Worm (Caenorhabditis elegans) whole organism, L1 larva: ENCODE measurements around the gene twk-31.

Experiments
- C34B4.2 ChIP-seq: sonication (generic microtip); optimal IDR thresholded peaks from 2 replicates; lab custom pipeline; 2017; ENCODE audit warnings: mild to moderate bottlenecking, missing genetic modification characterization, missing compliant biosample characterization
- aly-2 ChIP-seq: fragments of 150-350 bp; optimal IDR thresholded peaks from 2 replicates; lab custom pipeline; 2014; ENCODE audit warnings: missing biosample characterization, missing genetic modification characterization
- jun-1 ChIP-seq: fragments of 150-350 bp; optimal IDR thresholded peaks from 2 replicates; lab custom pipeline; 2014; ENCODE audit warnings: missing biosample characterization, missing genetic modification reagents, missing genetic modification characterization
- lin-39 ChIP-seq: fragments of 150-350 bp; optimal IDR thresholded peaks from 2 replicates; lab custom pipeline; 2014; ENCODE audit warnings: missing biosample characterization, missing genetic modification reagents, missing genetic modification characterization
- mep-1 ChIP-seq: fragments of 150-350 bp; optimal IDR thresholded peaks from 2 replicates; lab custom pipeline; 2014; ENCODE audit warnings: missing biosample characterization, missing genetic modification characterization
- ztf-11 ChIP-seq, 2 experiments: sonication (generic microtip); optimal IDR thresholded peaks; 2 replicates each; lab custom pipeline; 2016 to 2017; ENCODE audit warnings: missing genetic modification characterization in 2 of 2, missing biosample characterization in 1 of 2, missing compliant biosample characterization in 1 of 2
- ztf-4 ChIP-seq: fragments of 150-350 bp; optimal IDR thresholded peaks from 2 replicates; lab custom pipeline; 2014; ENCODE audit warnings: missing biosample characterization, missing genetic modification characterization

DNA sequence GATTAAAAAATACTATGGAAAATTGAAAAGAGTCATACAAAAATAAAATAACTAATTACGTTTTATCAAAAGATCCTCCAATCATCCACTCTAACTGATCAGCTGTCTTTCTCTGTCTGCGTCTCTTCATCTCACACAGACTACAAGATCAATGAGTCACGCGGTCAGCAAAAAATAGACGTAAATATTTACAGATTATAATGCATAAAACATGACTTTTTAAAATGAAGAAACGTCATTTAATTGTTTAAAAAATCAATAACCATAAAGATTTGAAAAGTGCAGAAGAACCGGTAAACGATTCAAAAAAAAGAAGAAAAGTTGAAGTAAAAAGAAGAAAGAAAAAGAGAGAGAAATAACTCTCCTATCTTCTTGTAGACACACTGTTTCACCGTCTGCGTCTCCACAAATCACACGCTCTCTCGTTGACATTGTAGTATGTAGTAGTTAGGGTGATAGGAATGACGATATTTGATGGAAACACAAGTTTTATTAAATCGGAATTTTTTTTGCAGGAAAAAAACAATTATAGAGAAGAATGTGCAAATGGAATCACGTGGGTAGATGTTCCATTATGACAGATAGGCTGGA, 34.4 kb downstream of the twk-31 start:
- TF ChIP-seq C34B4.2 (no peak), jun-1 (peak; percentile 5), lin-39 (tag; lab: Kevin White, UChicago) (no peak), ztf-11 (tag; optimal IDR thresholded peaks at IDR 0.05; lab: Kevin White, UChicago) (no peak), ztf-4 (tag; lab: Kevin White, UChicago) (no peak), mep-1 (peak; percentile 72), aly-2 (no peak)
